Fruit fly (Drosophila melanogaster): ENCODE measurements around the gene Spt6.
A peak's percentile ranks its signal among the peaks of the same experiment; 100 is the strongest.

Spt6 gene

DNA sequence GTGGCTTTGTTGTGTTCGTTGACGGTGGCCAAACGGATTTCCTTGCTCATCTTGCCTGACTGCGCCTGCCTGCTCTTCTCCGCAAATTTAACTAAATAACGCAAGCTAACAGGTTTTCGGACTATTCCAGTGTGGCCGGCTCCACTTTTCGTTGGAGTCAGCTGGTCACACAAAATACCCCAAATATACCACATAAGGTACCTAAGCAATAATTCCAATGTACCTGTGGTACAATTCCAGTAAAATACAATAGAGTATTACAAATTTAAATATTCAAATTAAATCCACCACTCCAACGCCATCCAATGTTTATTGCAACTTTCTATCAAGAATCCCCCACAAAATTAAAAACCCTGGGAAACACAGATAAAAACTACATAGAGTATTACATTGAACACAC, 9.0 kb downstream of the Spt6 start, which contains the start of gene CG3566:
Gene CG3566, minus strand, starts transcription at position 135 of the 400 bp plus-strand sequence.
- TF ChIP-seq CG17806 (tag; optimal IDR thresholded peaks at IDR 0.05): no peak
- TF ChIP-seq Pif1A (GFP tag; optimal IDR thresholded peaks at IDR 0.05): no peak
- TF ChIP-seq Ets98B (GFP tag; IDR thresholded peaks at IDR 0.05): no peak; the same call in 1 of the 2 replicates
- TF ChIP-seq CG4496 (GFP tag; IDR thresholded peaks at IDR 0.05): no peak
- no peak for TF ChIP-seq CG14655 (GFP tag; optimal IDR thresholded peaks at IDR 0.05)
- no peak for TF ChIP-seq CG13204 (GFP tag; optimal IDR thresholded peaks at IDR 0.05)
- no peak for TF ChIP-seq D1 (tag; optimal IDR thresholded peaks at IDR 0.05)
- no peak for TF ChIP-seq Snoo (tag; optimal IDR thresholded peaks at IDR 0.05)
- TF ChIP-seq EcR (GFP tag; optimal IDR thresholded peaks at IDR 0.05): no peak

DNA sequence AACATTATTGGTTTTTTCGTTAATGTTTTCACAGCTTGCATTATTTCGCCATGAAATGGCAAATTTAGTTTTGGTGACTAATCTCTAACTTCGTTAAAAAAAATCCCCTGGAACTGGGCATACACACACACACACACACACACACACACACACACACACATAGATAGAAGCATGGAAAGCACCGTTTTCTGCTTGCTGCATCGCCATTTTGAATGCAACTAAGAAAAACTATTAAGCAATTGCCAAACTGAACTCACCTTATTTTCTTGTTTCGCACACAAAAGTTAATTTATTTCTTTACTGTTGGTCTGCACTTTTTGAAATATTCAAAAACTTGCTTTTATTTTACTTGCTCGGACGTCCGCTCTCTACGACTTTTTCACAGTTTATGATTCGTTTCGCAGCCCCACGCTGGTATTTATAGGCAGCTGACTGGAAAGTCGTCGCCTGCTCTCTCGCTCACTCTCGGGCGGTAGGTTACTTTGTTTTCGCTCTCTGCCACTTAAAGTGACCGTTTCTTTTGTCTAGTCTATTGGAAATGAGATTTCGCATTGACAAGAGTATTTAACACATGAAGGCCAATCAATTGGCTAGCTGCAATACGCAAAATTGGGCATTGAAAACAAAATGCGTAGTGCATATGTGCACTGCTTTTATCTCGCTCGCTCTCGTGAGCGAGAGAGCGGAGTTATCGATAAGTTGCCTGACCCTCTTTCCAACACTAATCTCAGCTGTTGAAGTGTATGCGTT, 11.5 kb downstream of the Spt6 start:
- no peak for TF ChIP-seq CG34367 (tag; optimal IDR thresholded peaks at IDR 0.05)
- TF ChIP-seq CG15710 (tag; optimal IDR thresholded peaks at IDR 0.05): no peak
- TF ChIP-seq CG8159 (tag; optimal IDR thresholded peaks at IDR 0.05): peak; percentile 26
- no peak for TF ChIP-seq Snoo (tag; optimal IDR thresholded peaks at IDR 0.05)
- TF ChIP-seq CG10348 (GFP tag; IDR thresholded peaks at IDR 0.05): no peak
- TF ChIP-seq CG4496 (GFP tag; IDR thresholded peaks at IDR 0.05): 0 out of 3 replicates have a peak, but pooled peaks have one; percentile 15
- no peak for TF ChIP-seq fd96Ca (GFP tag; IDR thresholded peaks at IDR 0.05)
- TF ChIP-seq CG9948 (tag; optimal IDR thresholded peaks at IDR 0.05): no peak
- no peak for TF ChIP-seq Ets98B (GFP tag; IDR thresholded peaks at IDR 0.05)
- TF ChIP-seq CG14655 (GFP tag; optimal IDR thresholded peaks at IDR 0.05): no peak
- no peak for TF ChIP-seq EcR (GFP tag; optimal IDR thresholded peaks at IDR 0.05)

DNA sequence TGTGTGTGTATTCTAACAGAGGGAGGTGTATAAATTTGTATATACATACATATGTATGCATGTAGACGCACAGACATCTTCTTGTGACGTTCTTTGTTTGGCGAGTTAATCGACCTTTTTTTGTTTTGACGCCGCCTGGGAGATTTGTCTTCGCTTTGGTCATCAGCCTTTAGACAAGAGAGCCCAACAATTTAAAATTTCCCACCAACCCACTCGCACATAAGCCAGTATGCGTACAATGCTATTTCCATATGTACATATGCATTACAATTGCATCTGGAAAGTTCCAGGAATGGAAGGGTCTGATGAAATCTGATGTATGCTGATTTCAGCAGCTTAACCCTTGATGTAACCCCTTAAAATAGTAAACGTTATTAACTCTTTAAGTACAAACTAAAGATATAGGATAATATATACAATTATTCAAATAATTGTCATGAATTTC, 12.1 kb downstream of the Spt6 start, which contains the start of gene Ubi-p5E:
Gene Ubi-p5E, minus strand, starts transcription at position 19 of the 445 bp plus-strand sequence.
- TF ChIP-seq EcR (GFP tag; optimal IDR thresholded peaks at IDR 0.05) (peak; percentile 90), Pif1B (GFP tag; optimal IDR thresholded peaks at IDR 0.05) (no peak), CG32121 (GFP tag; IDR thresholded peaks at IDR 0.05) (no peak), CG34367 (tag; optimal IDR thresholded peaks at IDR 0.05) (no peak), CG4496 (GFP tag; IDR thresholded peaks at IDR 0.05) (0 out of 3 replicates have a peak, but pooled peaks have one; percentile 38), CG9948 (tag; optimal IDR thresholded peaks at IDR 0.05) (no peak), CG12605 (GFP tag; IDR thresholded peaks at IDR 0.05) (0 out of 2 replicates have a peak, but pooled peaks have one; percentile 14), gl (tag; optimal IDR thresholded peaks at IDR 0.05) (no peak), CG13204 (GFP tag; optimal IDR thresholded peaks at IDR 0.05) (no peak), D1 (tag; optimal IDR thresholded peaks at IDR 0.05) (no peak)

DNA sequence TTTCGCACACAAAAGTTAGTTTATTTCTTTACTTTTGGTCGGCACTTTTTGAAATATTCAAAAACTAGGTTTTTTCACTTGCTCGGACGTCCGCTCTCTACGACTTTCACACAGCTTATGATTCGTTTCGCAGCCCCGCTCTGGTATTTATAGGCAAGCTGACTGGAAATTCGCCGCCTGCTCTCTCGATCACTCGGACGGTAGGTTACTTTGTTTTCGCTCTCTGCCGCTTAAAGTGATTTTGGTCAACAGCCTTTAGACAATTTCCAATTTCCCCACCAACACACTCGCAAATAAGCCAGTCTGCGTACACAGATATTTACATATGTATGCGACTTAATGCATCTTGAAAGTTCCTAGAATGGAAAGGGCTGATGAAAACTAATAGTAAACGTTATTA, 15.9 kb downstream of the Spt6 start, which contains the start of gene CG11700:
Gene CG11700, minus strand, starts transcription at position 106 of the 400 bp plus-strand sequence.
- peak; percentile 33; the same call in 1 of the 2 replicates for TF ChIP-seq Ets98B (GFP tag; IDR thresholded peaks at IDR 0.05)
- 0 out of 2 replicates have a peak, but pooled peaks have one; percentile 19 for TF ChIP-seq CG12605 (GFP tag; IDR thresholded peaks at IDR 0.05)
- TF ChIP-seq EcR (GFP tag; optimal IDR thresholded peaks at IDR 0.05): peak; percentile 64
- 0 out of 3 replicates have a peak, but pooled peaks have one; percentile 31 for TF ChIP-seq CG4496 (GFP tag; IDR thresholded peaks at IDR 0.05)
- no peak for TF ChIP-seq CG34367 (tag; optimal IDR thresholded peaks at IDR 0.05)
- no peak for TF ChIP-seq CG13204 (GFP tag; optimal IDR thresholded peaks at IDR 0.05)
- TF ChIP-seq Pif1A (GFP tag; optimal IDR thresholded peaks at IDR 0.05): no peak

DNA sequence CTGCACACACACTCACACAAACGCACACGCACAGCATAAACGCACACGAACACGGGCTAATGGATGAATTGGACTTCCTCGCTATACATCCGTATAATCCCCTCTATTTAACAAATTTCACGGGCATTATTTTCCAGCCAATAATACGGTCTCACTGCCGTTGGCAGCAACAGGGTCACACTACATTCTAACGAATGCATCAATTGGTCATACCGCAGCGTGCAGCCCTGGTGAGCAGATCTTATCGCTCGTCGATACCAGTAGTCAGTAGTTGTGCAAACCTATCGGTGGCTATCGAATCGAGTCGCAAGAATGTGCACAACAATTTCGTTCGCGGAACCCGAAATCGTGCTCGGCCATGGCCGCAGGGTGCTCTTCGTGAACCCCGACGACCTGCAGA, 20.2 kb downstream of the Spt6 start, which contains the start of the genes Top3beta and wuho:
Gene Top3beta, minus strand, starts transcription at position 149 of the 400 bp plus-strand sequence.
Gene wuho, plus strand, starts transcription at position 259 of the 400 bp plus-strand sequence.
- TF ChIP-seq Pif1A (GFP tag; optimal IDR thresholded peaks at IDR 0.05) (no peak), CG8301 (tag; optimal IDR thresholded peaks at IDR 0.05) (no peak), Pif1B (GFP tag; optimal IDR thresholded peaks at IDR 0.05) (no peak), CG32121 (GFP tag; IDR thresholded peaks at IDR 0.05) (peak; percentile 43), CG15710 (tag; optimal IDR thresholded peaks at IDR 0.05) (no peak), CG13204 (GFP tag; optimal IDR thresholded peaks at IDR 0.05) (no peak), rn (GFP tag; IDR thresholded peaks at IDR 0.05) (no peak), CG34367 (tag; optimal IDR thresholded peaks at IDR 0.05) (no peak), CG4496 (GFP tag; IDR thresholded peaks at IDR 0.05) (peak; percentile 44; the same call in 1 of the 3 replicates)

DNA sequence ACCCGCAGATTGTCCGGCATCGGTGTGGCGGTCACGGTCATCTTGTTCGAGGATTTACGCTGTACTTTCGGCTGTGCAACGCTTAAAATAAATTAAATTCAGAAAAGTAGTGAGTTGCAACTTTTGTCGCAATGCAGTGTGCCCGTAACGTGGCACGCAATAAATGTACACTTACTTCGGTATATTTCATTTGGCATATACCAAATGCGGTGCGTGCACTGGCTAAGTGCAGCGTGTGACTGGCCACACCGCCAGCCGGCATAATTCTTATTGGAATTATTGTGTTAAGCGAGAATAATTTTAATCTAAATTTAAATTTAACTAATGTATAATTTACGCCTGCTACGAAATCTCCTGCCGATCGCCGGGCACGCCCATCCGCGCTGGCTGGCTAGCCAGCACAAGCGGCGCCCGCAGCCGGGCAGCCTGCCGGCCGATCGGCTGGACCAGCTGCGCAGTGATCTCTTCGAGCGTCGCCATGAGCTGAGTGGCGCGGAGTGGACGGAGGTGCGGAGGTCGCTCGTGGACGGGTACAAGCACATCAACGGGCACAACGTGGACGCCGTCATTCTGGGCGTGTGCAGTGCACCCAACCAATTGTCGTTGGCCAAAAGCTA, 23.6 kb downstream of the Spt6 start, which contains the start of the genes Rpt4 and mldr:
Gene Rpt4, minus strand, starts transcription at position 163 of the 617 bp plus-strand sequence.
Gene mldr, plus strand, starts transcription at position 221 of the 617 bp plus-strand sequence.
- TF ChIP-seq CG14655 (GFP tag; optimal IDR thresholded peaks at IDR 0.05): no peak

Data from whole organism, pupa.